Fruit fly (Drosophila melanogaster) whole organism, embryonic: ENCODE data around the gene CG10801.

Source experiments
- Asciz ChIP-seq: fragments of 200-800 bp; sonication (Bioruptor generic); optimal IDR thresholded peaks from 2 replicates; lab custom pipeline; 2017; ENCODE audit warnings: missing biosample characterization, mild to moderate bottlenecking, missing genetic modification characterization, missing genetic modification reagents
- CG10959 ChIP-seq: fragments of 200-800 bp; sonication (Bioruptor generic); IDR thresholded peaks from 2 replicates; pipeline ENCODE4 v1.3.6; 2022; ENCODE audit warnings: missing biosample characterization, missing genetic modification characterization
- CG11560 ChIP-seq: fragments of 200-800 bp; sonication (Bioruptor generic); IDR thresholded peaks from 3 replicates; pipeline ENCODE4 v1.3.6; 2022; ENCODE audit warnings: missing biosample characterization, missing genetic modification characterization
- CG12155 ChIP-seq: fragments of 200-800 bp; sonication (Bioruptor generic); optimal IDR thresholded peaks from 3 replicates; lab custom pipeline; 2016; ENCODE audit warnings: missing biosample characterization, missing genetic modification characterization
- CG12299 ChIP-seq: fragments of 200-800 bp; sonication (Bioruptor generic); optimal IDR thresholded peaks from 2 replicates; lab custom pipeline; 2018; ENCODE audit warnings: missing biosample characterization, mild to moderate bottlenecking, missing genetic modification characterization
- CG12769 ChIP-seq: fragments of 200-800 bp; sonication (Bioruptor generic); optimal IDR thresholded peaks from 2 replicates; lab custom pipeline; 2019; ENCODE audit warnings: missing biosample characterization, mild to moderate bottlenecking, missing genetic modification characterization, moderate library complexity
- CG15514 ChIP-seq: fragments of 200-800 bp; sonication (Bioruptor generic); optimal IDR thresholded peaks from 3 replicates; lab custom pipeline; 2017; ENCODE audit warnings: missing biosample characterization, missing genetic modification characterization, mild to moderate bottlenecking, moderate library complexity, missing genetic modification reagents
- CG2202 ChIP-seq: fragments of 200-800 bp; sonication (Bioruptor generic); optimal IDR thresholded peaks from 2 replicates; lab custom pipeline; 2018; ENCODE audit warnings: missing biosample characterization, mild to moderate bottlenecking, missing genetic modification characterization
- CG3065 ChIP-seq: fragments of 200-800 bp; sonication (Bioruptor generic); optimal IDR thresholded peaks from 2 replicates; lab custom pipeline; 2016; ENCODE audit warnings: missing biosample characterization, missing genetic modification characterization
- CG31388 ChIP-seq: fragments of 200-800 bp; sonication (Bioruptor generic); optimal IDR thresholded peaks from 2 replicates; lab custom pipeline; 2016; ENCODE audit warnings: missing biosample characterization, missing genetic modification characterization
- CG3726 ChIP-seq: fragments of 200-800 bp; sonication (Bioruptor generic); IDR thresholded peaks from 3 replicates; pipeline ENCODE4, ENCODE4 v1.3.6; 2022; ENCODE audit warnings: missing biosample characterization, missing genetic modification characterization
- CG4328 ChIP-seq: fragments of 200-800 bp; sonication (Bioruptor generic); optimal IDR thresholded peaks from 3 replicates; lab custom pipeline; 2017; ENCODE audit warnings: missing biosample characterization, missing genetic modification reagents, missing genetic modification characterization
- CG5180 ChIP-seq: fragments of 200-800 bp; sonication (Bioruptor generic); optimal IDR thresholded peaks from 3 replicates; lab custom pipeline; 2017; ENCODE audit warnings: missing biosample characterization, missing genetic modification characterization, mild to moderate bottlenecking, moderate library complexity, missing genetic modification reagents
- CG6791 ChIP-seq: fragments of 200-800 bp; sonication (Bioruptor generic); IDR thresholded peaks from 3 replicates; pipeline ENCODE4 v1.3.6; 2022; ENCODE audit warnings: missing biosample characterization, missing genetic modification characterization; ENCODE audit not compliant: partially characterized antibody
- CG7556 ChIP-seq: fragments of 200-800 bp; sonication (Bioruptor generic); optimal IDR thresholded peaks from 2 replicates; lab custom pipeline; 2017; ENCODE audit warnings: missing biosample characterization, mild to moderate bottlenecking, missing genetic modification characterization
- CG8944 ChIP-seq: fragments of 200-800 bp; sonication (Bioruptor generic); optimal IDR thresholded peaks from 3 replicates; lab custom pipeline; 2016; ENCODE audit warnings: missing biosample characterization, missing genetic modification characterization
- HmgD ChIP-seq: fragments of 200-800 bp; sonication (Bioruptor generic); optimal IDR thresholded peaks from 3 replicates; lab custom pipeline; 2016; ENCODE audit warnings: missing biosample characterization, missing genetic modification characterization
- Hmr ChIP-seq: fragments of 200-800 bp; sonication (Bioruptor generic); optimal IDR thresholded peaks from 3 replicates; lab custom pipeline; 2017; ENCODE audit warnings: mild to moderate bottlenecking, missing biosample characterization, missing genetic modification reagents, missing genetic modification characterization
- Mes4 ChIP-seq: fragments of 200-800 bp; sonication (Bioruptor generic); optimal IDR thresholded peaks from 2 replicates; lab custom pipeline; 2016; ENCODE audit warnings: missing biosample characterization, missing genetic modification characterization
- NFAT ChIP-seq: fragments of 200-800 bp; sonication (Bioruptor generic); IDR thresholded peaks from 2 replicates; pipeline ENCODE4 v1.3.6; 2022; ENCODE audit warnings: missing biosample characterization, missing genetic modification characterization
- Neu2 ChIP-seq: fragments of 200-800 bp; sonication (Bioruptor generic); optimal IDR thresholded peaks from 3 replicates; lab custom pipeline; 2016; ENCODE audit warnings: missing biosample characterization, missing genetic modification characterization, borderline replicate concordance
- YL-1 ChIP-seq: fragments of 200-800 bp; sonication (Bioruptor generic); optimal IDR thresholded peaks from 3 replicates; lab custom pipeline; 2017; ENCODE audit warnings: missing biosample characterization, mild to moderate bottlenecking, missing genetic modification characterization
- al ChIP-seq: fragments of 200-800 bp; sonication (Bioruptor generic); IDR thresholded peaks from 2 replicates; pipeline ENCODE4 v1.3.6; 2022; ENCODE audit warnings: missing biosample characterization, missing genetic modification characterization
- az2 ChIP-seq: fragments of 200-800 bp; sonication (Bioruptor generic); optimal IDR thresholded peaks from 3 replicates; lab custom pipeline; 2016; ENCODE audit warnings: missing biosample characterization, missing genetic modification characterization
- bigmax ChIP-seq: fragments of 200-800 bp; sonication (Bioruptor generic); optimal IDR thresholded peaks from 2 replicates; lab custom pipeline; 2018; ENCODE audit warnings: missing biosample characterization, mild to moderate bottlenecking, missing genetic modification characterization
- crol ChIP-seq: fragments of 200-800 bp; sonication (Bioruptor generic); IDR thresholded peaks from 2 replicates; pipeline ENCODE4 v1.3.6; 2022; ENCODE audit warnings: missing biosample characterization, missing genetic modification characterization
- ems ChIP-seq: fragments of 200-800 bp; sonication (Bioruptor generic); optimal IDR thresholded peaks from 3 replicates; lab custom pipeline; 2016; ENCODE audit warnings: missing biosample characterization, missing genetic modification characterization
- en ChIP-seq: fragments of 200-800 bp; sonication (Bioruptor generic); optimal IDR thresholded peaks from 2 replicates; lab custom pipeline; 2016; ENCODE audit warnings: missing biosample characterization, missing genetic modification characterization
- ewg ChIP-seq: fragments of 200-800 bp; sonication (Bioruptor generic); optimal IDR thresholded peaks from 3 replicates; lab custom pipeline; 2017; ENCODE audit warnings: mild to moderate bottlenecking, missing biosample characterization, missing genetic modification reagents, missing genetic modification characterization
- ftz-f1 ChIP-seq: fragments of 200-800 bp; sonication (Bioruptor generic); optimal IDR thresholded peaks from 2 replicates; lab custom pipeline; 2016; ENCODE audit warnings: missing biosample characterization, missing genetic modification characterization
- grau ChIP-seq: fragments of 200-800 bp; optimal IDR thresholded peaks from 3 replicates; lab custom pipeline; 2019; ENCODE audit warnings: missing biosample characterization, mild to moderate bottlenecking, missing genetic modification characterization, moderate library complexity
- jigr1 ChIP-seq: fragments of 200-800 bp; sonication (Bioruptor generic); IDR thresholded peaks from 3 replicates; pipeline ENCODE4 v1.3.6; 2022; ENCODE audit warnings: missing biosample characterization, missing genetic modification characterization
- lab ChIP-seq: fragments of 200-800 bp; sonication (Bioruptor generic); optimal IDR thresholded peaks from 3 replicates; lab custom pipeline; 2017; ENCODE audit warnings: missing biosample characterization, missing genetic modification characterization, mild to moderate bottlenecking, moderate library complexity, missing genetic modification reagents
- nerfin-1 ChIP-seq: fragments of 200-800 bp; sonication (Bioruptor generic); optimal IDR thresholded peaks from 3 replicates; lab custom pipeline; 2019; ENCODE audit warnings: missing biosample characterization, mild to moderate bottlenecking, missing genetic modification characterization, moderate library complexity
- nerfin-2 ChIP-seq: fragments of 200-800 bp; sonication (Bioruptor generic); IDR thresholded peaks from 2 replicates; pipeline ENCODE4 v1.3.6; 2022; ENCODE audit warnings: missing biosample characterization, missing genetic modification characterization; ENCODE audit not compliant: partially characterized antibody
- oc ChIP-seq: fragments of 200-800 bp; sonication (Bioruptor generic); optimal IDR thresholded peaks from 2 replicates; lab custom pipeline; 2018; ENCODE audit warnings: missing biosample characterization, mild to moderate bottlenecking, missing genetic modification characterization, moderate library complexity
- pan ChIP-seq, 4 experiments: fragments of >200 bp in 3 of 4; fragments of 200-800 bp in 1 of 4; sonication (Bioruptor generic) in 1 of 4; optimal IDR thresholded peaks in 3 of 4; IDR thresholded peaks in 1 of 4; 2 replicates each; pipeline versions ENCODE4 v1.3.6 to Lab custom; 2017 to 2022; ENCODE audit warnings: missing biosample characterization in 2 of 4, missing genetic modification characterization in 2 of 4, mixed read lengths in 1 of 4
- pfk ChIP-seq: fragments of 200-800 bp; sonication (Bioruptor generic); optimal IDR thresholded peaks from 2 replicates; lab custom pipeline; 2018; ENCODE audit warnings: missing biosample characterization, mild to moderate bottlenecking, missing genetic modification characterization, moderate library complexity
- ranshi ChIP-seq: fragments of 200-800 bp; sonication (Bioruptor generic); IDR thresholded peaks from 2 replicates; pipeline ENCODE4 v1.3.6; 2022; ENCODE audit warnings: missing biosample characterization, missing genetic modification characterization
- repo ChIP-seq: fragments of 200-800 bp; sonication (Bioruptor generic); optimal IDR thresholded peaks from 2 replicates; lab custom pipeline; 2016; ENCODE audit warnings: missing biosample characterization, missing genetic modification characterization
- run ChIP-seq: fragments of 200-800 bp; sonication (Bioruptor generic); optimal IDR thresholded peaks from 3 replicates; lab custom pipeline; 2018; ENCODE audit warnings: missing biosample characterization, mild to moderate bottlenecking, missing genetic modification characterization
- sob ChIP-seq: fragments of 200-800 bp; sonication (Bioruptor generic); IDR thresholded peaks from 2 replicates; pipeline ENCODE4 v1.3.6; 2022; ENCODE audit warnings: missing biosample characterization, missing genetic modification characterization
- stc ChIP-seq: fragments of 200-800 bp; sonication (Bioruptor generic); IDR thresholded peaks from 2 replicates; pipeline ENCODE4 v1.3.6; 2022; ENCODE audit warnings: missing biosample characterization, missing genetic modification characterization
- tap ChIP-seq: fragments of 200-800 bp; optimal IDR thresholded peaks from 3 replicates; lab custom pipeline; 2019; ENCODE audit warnings: missing biosample characterization, mild to moderate bottlenecking, missing genetic modification characterization, moderate library complexity
- tup ChIP-seq: fragments of 200-800 bp; sonication (Bioruptor generic); optimal IDR thresholded peaks from 2 replicates; lab custom pipeline; 2016; ENCODE audit warnings: missing biosample characterization, mild to moderate bottlenecking, missing genetic modification characterization, moderate library complexity
- yki ChIP-seq: fragments of >200 bp; optimal IDR thresholded peaks from 3 replicates; lab custom pipeline; 2018
- zen2 ChIP-seq: fragments of 200-800 bp; sonication (Bioruptor generic); IDR thresholded peaks from 3 replicates; pipeline ENCODE4 v1.3.6; 2022; ENCODE audit warnings: missing biosample characterization, missing genetic modification characterization; ENCODE audit not compliant: partially characterized antibody

The CG10801 gene

dm6 chrX:3482119-3483014 lies 22.0 kb downstream of the CG10801 start, which contains the start of the genes CG10804 and CG10802 (continued):
- TF ChIP-seq bigmax (GFP tag; lab: Kevin White, UChicago) (no peak), ewg (GFP tag; lab: Kevin White, UChicago) (peak; percentile 79), CG12299 (tag; lab: Kevin White, UChicago) (no peak), Neu2 (GFP tag; lab: Kevin White, UChicago) (no peak), Mes4 (GFP tag; lab: Kevin White, UChicago) (peak; percentile 66), CG2202 (tag; lab: Kevin White, UChicago) (peak; percentile 16), HmgD (GFP tag; lab: Kevin White, UChicago) (peak; percentile 82), pan (optimal IDR thresholded peaks at IDR 0.05; lab: Kevin White, UChicago) (no peak), pan (GFP tag; optimal IDR thresholded peaks at IDR 0.05 in 1 of 2, IDR thresholded peaks at IDR 0.05 in 1 of 2) (peak in 1 of 2 experiments; percentile 90), lab (peak; percentile 79), Asciz (GFP tag; lab: Kevin White, UChicago) (no peak), tup (GFP tag; lab: Kevin White, UChicago) (peak; percentile 53), CG10959 (GFP tag; lab: Robert Waterston, UW) (peak; percentile 63), nerfin-2 (GFP tag; lab: Robert Waterston, UW) (0 out of 2 replicates have a peak, but pooled peaks have one; percentile 34), en (peak; percentile 34), CG7556 (GFP tag; lab: Kevin White, UChicago) (peak; percentile 45), run (tag; lab: Kevin White, UChicago) (no peak), zen2 (GFP tag; lab: Robert Waterston, UW) (no peak; the same call in 2 of the 3 replicates), grau (tag; lab: Kevin White, UChicago) (peak; percentile 75), ranshi (GFP tag; lab: Robert Waterston, UW) (peak; percentile 81; the same call in 1 of the 2 replicates), pfk (GFP tag; lab: Kevin White, UChicago) (no peak), CG5180 (no peak), crol (GFP tag; lab: Robert Waterston, UW) (0 out of 2 replicates have a peak, but pooled peaks have one; percentile 18), stc (GFP tag; lab: Robert Waterston, UW) (peak; percentile 86), ems (GFP tag; lab: Kevin White, UChicago) (peak; percentile 83), jigr1 (GFP tag; lab: Robert Waterston, UW) (peak; percentile 57; the same call in 1 of the 3 replicates), ftz-f1 (no peak), CG4328 (GFP tag; lab: Kevin White, UChicago) (no peak), sob (GFP tag; lab: Robert Waterston, UW) (peak; percentile 89), oc (tag; lab: Kevin White, UChicago) (no peak), CG8944 (GFP tag; lab: Kevin White, UChicago) (peak; percentile 80), CG3726 (GFP tag; lab: Robert Waterston, UW) (0 out of 3 replicates have a peak, but pooled peaks have one; percentile 64), repo (GFP tag; lab: Kevin White, UChicago) (peak; percentile 61), CG12769 (tag; lab: Kevin White, UChicago) (no peak), YL-1 (GFP tag; lab: Kevin White, UChicago) (no peak), CG6791 (no peak), Hmr (GFP tag; lab: Kevin White, UChicago) (no peak), al (peak; percentile 85), nerfin-1 (tag; lab: Kevin White, UChicago) (peak; percentile 54), az2 (peak; percentile 68), CG12155 (GFP tag; lab: Kevin White, UChicago) (peak; percentile 78), yki (no peak), CG15514 (GFP tag; lab: Kevin White, UChicago) (peak; percentile 99), CG3065 (GFP tag; lab: Kevin White, UChicago) (peak; percentile 21), CG11560 (tag; lab: Robert Waterston, UW) (peak; percentile 68; the same call in 2 of the 3 replicates), NFAT (peak; percentile 77), tap (tag; lab: Kevin White, UChicago) (no peak), CG31388 (no peak)
